Worm (Caenorhabditis elegans): ENCODE data around the gene C14F11.7.

ce11 chrX:6162037-6162436 is 46.3 kb downstream of the C14F11.7 start:
- TF ChIP-seq dao-5 (tag; optimal IDR thresholded peaks at IDR 0.05) (no peak), him-1 (tag; optimal IDR thresholded peaks at IDR 0.05) (no peak)

All from whole organism, L4/young adult.